Worm (Caenorhabditis elegans) whole organism, late embryonic: Measurements from ENCODE around the gene srh-231.
"Not testable (repeated sequence)": the region's sequence is repeated elsewhere in the genome, so short reads cannot be mapped to it uniquely, and the experiment has no call there.

ENCODE experiments used
- C08G9.2 ChIP-seq: sonication (generic microtip); optimal IDR thresholded peaks from 2 replicates; lab custom pipeline; 2016; ENCODE audit warnings: mild to moderate bottlenecking, missing genetic modification characterization, moderate library complexity, missing compliant biosample characterization
- F13H6.1 ChIP-seq: sonication (generic microtip); optimal IDR thresholded peaks from 2 replicates; lab custom pipeline; 2016; ENCODE audit warnings: missing genetic modification characterization, missing compliant biosample characterization
- K02D7.2 ChIP-seq: sonication (generic microtip); optimal IDR thresholded peaks from 2 replicates; lab custom pipeline; 2017; ENCODE audit warnings: mild to moderate bottlenecking, missing genetic modification characterization, missing compliant biosample characterization
- K09A11.1 ChIP-seq: sonication (generic microtip); optimal IDR thresholded peaks from 2 replicates; lab custom pipeline; 2017; ENCODE audit warnings: antibody characterized with exemption, mild to moderate bottlenecking, missing genetic modification characterization, missing compliant biosample characterization; ENCODE audit not compliant: insufficient read depth
- T23F11.4 ChIP-seq: fragments of 200-800 bp; sonication (Bioruptor generic); optimal IDR thresholded peaks from 2 replicates; lab custom pipeline; 2018; ENCODE audit warnings: mild to moderate bottlenecking, missing genetic modification characterization, missing compliant biosample characterization
- ahr-1 ChIP-seq: sonication (generic microtip); optimal IDR thresholded peaks from 2 replicates; lab custom pipeline; 2016; ENCODE audit warnings: missing genetic modification characterization, missing compliant biosample characterization
- ama-1 ChIP-seq: fragments of 150-350 bp; optimal IDR thresholded peaks from 2 replicates; lab custom pipeline; 2014
- ceh-18 ChIP-seq: sonication (generic microtip); optimal IDR thresholded peaks from 2 replicates; lab custom pipeline; 2016; ENCODE audit warnings: missing genetic modification characterization, missing compliant biosample characterization
- ceh-2 ChIP-seq: sonication (generic microtip); optimal IDR thresholded peaks from 2 replicates; lab custom pipeline; 2016; ENCODE audit warnings: missing genotype, missing genetic modification characterization, missing compliant biosample characterization
- ceh-22 ChIP-seq: sonication (generic microtip); optimal IDR thresholded peaks from 2 replicates; lab custom pipeline; 2017; ENCODE audit warnings: missing biosample characterization, missing genetic modification characterization
- ceh-31 ChIP-seq: sonication (generic microtip); optimal IDR thresholded peaks from 2 replicates; lab custom pipeline; 2016; ENCODE audit warnings: missing genetic modification characterization, missing compliant biosample characterization
- ceh-34 ChIP-seq: sonication (generic microtip); optimal IDR thresholded peaks from 2 replicates; lab custom pipeline; 2016; ENCODE audit warnings: mild to moderate bottlenecking, missing genetic modification characterization, missing compliant biosample characterization
- ceh-45 ChIP-seq: fragments of 200-800 bp; sonication (Bioruptor generic); IDR thresholded peaks from 2 replicates; pipeline ENCODE4 v1.3.6; 2022; ENCODE audit warnings: missing genetic modification reagents, missing genetic modification characterization, missing compliant biosample characterization
- ceh-48 ChIP-seq: sonication (generic microtip); optimal IDR thresholded peaks from 2 replicates; lab custom pipeline; 2016; ENCODE audit warnings: missing genetic modification characterization, inconsistent platforms, missing compliant biosample characterization
- che-1 ChIP-seq: sonication (generic microtip); optimal IDR thresholded peaks from 2 replicates; lab custom pipeline; 2016; ENCODE audit warnings: mild to moderate bottlenecking, missing genetic modification characterization, missing compliant biosample characterization
- ets-4 ChIP-seq: sonication (generic microtip); optimal IDR thresholded peaks from 2 replicates; lab custom pipeline; 2016; ENCODE audit warnings: missing genetic modification characterization, missing compliant biosample characterization
- eyg-1 ChIP-seq: sonication (generic microtip); optimal IDR thresholded peaks from 2 replicates; lab custom pipeline; 2016; ENCODE audit warnings: missing genotype, missing genetic modification characterization, missing compliant biosample characterization
- fax-1 ChIP-seq: sonication (generic microtip); optimal IDR thresholded peaks from 2 replicates; lab custom pipeline; 2016; ENCODE audit warnings: missing genotype, missing genetic modification characterization, missing compliant biosample characterization
- fkh-10 ChIP-seq: fragments of 150-350 bp; optimal IDR thresholded peaks from 2 replicates; lab custom pipeline; 2014; ENCODE audit warnings: missing biosample characterization, missing genetic modification reagents, missing genetic modification characterization
- hlh-6 ChIP-seq: sonication (generic microtip); optimal IDR thresholded peaks from 2 replicates; lab custom pipeline; 2016; ENCODE audit warnings: missing genotype, missing genetic modification characterization, missing compliant biosample characterization
- hlh-8 ChIP-seq: sonication (generic microtip); optimal IDR thresholded peaks from 2 replicates; lab custom pipeline; 2016; ENCODE audit warnings: missing genotype, missing genetic modification characterization, missing compliant biosample characterization
- lim-6 ChIP-seq: sonication (generic microtip); optimal IDR thresholded peaks from 2 replicates; lab custom pipeline; 2016; ENCODE audit warnings: missing genetic modification characterization, missing compliant biosample characterization
- lin-11 ChIP-seq: fragments of 200-800 bp; sonication (Bioruptor generic); optimal IDR thresholded peaks from 2 replicates; lab custom pipeline; 2018; ENCODE audit warnings: mild to moderate bottlenecking, missing genetic modification characterization, missing compliant biosample characterization
- madf-2 ChIP-seq: sonication (generic microtip); optimal IDR thresholded peaks from 2 replicates; lab custom pipeline; 2017; ENCODE audit warnings: missing genetic modification characterization, missing compliant biosample characterization
- mec-3 ChIP-seq: sonication (generic microtip); optimal IDR thresholded peaks from 2 replicates; lab custom pipeline; 2016; ENCODE audit warnings: borderline replicate concordance, missing genetic modification characterization, missing compliant biosample characterization
- nhr-11 ChIP-seq: fragments of 150-350 bp; optimal IDR thresholded peaks from 2 replicates; lab custom pipeline; 2014; ENCODE audit warnings: missing biosample characterization, missing genetic modification characterization
- npax-4 ChIP-seq: sonication (generic microtip); optimal IDR thresholded peaks from 2 replicates; lab custom pipeline; 2016; ENCODE audit warnings: missing genetic modification characterization, missing compliant biosample characterization
- pag-3 ChIP-seq: sonication (generic microtip); optimal IDR thresholded peaks from 2 replicates; lab custom pipeline; 2016; ENCODE audit warnings: missing compliant biosample characterization, missing genetic modification characterization, borderline replicate concordance
- pax-1 ChIP-seq: fragments of 150-350 bp; optimal IDR thresholded peaks from 2 replicates; lab custom pipeline; 2014; ENCODE audit warnings: missing biosample characterization, missing genetic modification characterization
- pha-4 ChIP-seq: fragments of 150-350 bp; optimal IDR thresholded peaks from 2 replicates; lab custom pipeline; 2018; ENCODE audit warnings: missing biosample characterization, missing genetic modification reagents, missing genetic modification characterization
- pros-1 ChIP-seq: fragments of 150-350 bp; optimal IDR thresholded peaks from 2 replicates; lab custom pipeline; 2014; ENCODE audit warnings: missing biosample characterization, missing genetic modification reagents, missing genetic modification characterization
- rnt-1 ChIP-seq: sonication (generic microtip); optimal IDR thresholded peaks from 2 replicates; lab custom pipeline; 2016; ENCODE audit warnings: missing genetic modification characterization, missing compliant biosample characterization
- syd-9 ChIP-seq: sonication (generic microtip); optimal IDR thresholded peaks from 2 replicates; lab custom pipeline; 2016; ENCODE audit warnings: mild to moderate bottlenecking, missing genetic modification characterization, moderate library complexity, missing compliant biosample characterization
- tbx-2 ChIP-seq: sonication (generic microtip); optimal IDR thresholded peaks from 2 replicates; lab custom pipeline; 2016; ENCODE audit warnings: missing genetic modification characterization, missing compliant biosample characterization
- ttx-3 ChIP-seq: sonication (generic microtip); optimal IDR thresholded peaks from 2 replicates; lab custom pipeline; 2016; ENCODE audit warnings: missing genetic modification reagents, missing genetic modification characterization, missing compliant biosample characterization
- unc-42 ChIP-seq: sonication (generic microtip); optimal IDR thresholded peaks from 2 replicates; lab custom pipeline; 2016; ENCODE audit warnings: missing genotype, missing genetic modification characterization, missing compliant biosample characterization
- unc-55 ChIP-seq: sonication (generic microtip); optimal IDR thresholded peaks from 2 replicates; lab custom pipeline; 2017; ENCODE audit warnings: missing biosample characterization, missing genetic modification reagents, missing genetic modification characterization
- zip-5 ChIP-seq: sonication (generic microtip); optimal IDR thresholded peaks from 2 replicates; lab custom pipeline; 2016; ENCODE audit warnings: missing genetic modification characterization, missing compliant biosample characterization

Gene srh-231

DNA sequence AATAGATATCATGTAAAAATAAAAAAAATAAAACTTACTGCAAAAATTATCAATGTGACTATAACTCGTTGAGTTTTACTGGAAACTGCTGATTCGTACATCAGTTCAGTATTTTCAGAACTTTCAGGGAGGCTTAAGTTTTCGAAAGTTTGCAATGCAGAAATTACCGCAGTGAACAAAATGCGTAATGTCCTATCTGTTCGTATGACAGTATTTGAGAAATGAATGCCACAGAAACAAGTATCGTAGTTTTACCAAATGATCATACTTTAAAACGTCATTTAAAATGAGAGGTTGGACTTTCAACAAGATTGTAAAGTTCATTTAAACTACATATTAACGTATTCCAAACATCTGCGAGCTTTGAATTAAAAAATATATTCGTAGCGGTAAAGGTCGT lies 4.6 kb upstream of the srh-231 start, which contains the start of gene C03G6.21:
C03G6.21 (minus strand) TSS at position 101 of the 400 bp plus-strand sequence.
- TF ChIP-seq T23F11.4 (GFP tag; lab: Kevin White, UChicago) = no peak
- TF ChIP-seq K02D7.2 (tag; lab: Kevin White, UChicago) = no peak
- no peak for TF ChIP-seq eyg-1 (tag; lab: Kevin White, UChicago)
- TF ChIP-seq ceh-48 (tag; lab: Kevin White, UChicago) = no peak
- TF ChIP-seq syd-9 (tag; lab: Kevin White, UChicago) = no peak
- no peak for TF ChIP-seq ttx-3 (tag; lab: Kevin White, UChicago)
- TF ChIP-seq F13H6.1 (tag; lab: Kevin White, UChicago) = no peak
- no peak for TF ChIP-seq K09A11.1 (tag; lab: Kevin White, UChicago)
- TF ChIP-seq ceh-34 (tag; lab: Kevin White, UChicago) = no peak
- TF ChIP-seq hlh-8 (tag; lab: Kevin White, UChicago) = no peak
- no peak for TF ChIP-seq lim-6 (tag; lab: Kevin White, UChicago)
- no peak for TF ChIP-seq nhr-11
- no peak for TF ChIP-seq hlh-6 (tag; lab: Kevin White, UChicago)
- no peak for TF ChIP-seq mec-3 (tag; lab: Kevin White, UChicago)
- no peak for TF ChIP-seq fax-1 (tag; lab: Kevin White, UChicago)
- no peak for TF ChIP-seq npax-4
- TF ChIP-seq fkh-10 = no peak
- TF ChIP-seq pros-1 = no peak
- no peak for TF ChIP-seq lin-11

- TF ChIP-seq ttx-3 (tag; lab: Kevin White, UChicago) (no peak), ceh-31 (tag; lab: Kevin White, UChicago) (no peak), hlh-6 (tag; lab: Kevin White, UChicago) (no peak), unc-42 (tag; lab: Kevin White, UChicago) (no peak), ets-4 (tag; lab: Kevin White, UChicago) (no peak), C08G9.2 (no peak), K02D7.2 (tag; lab: Kevin White, UChicago) (no peak)
- TF ChIP-seq, all 69 proteins: peak for 0
Measured at ce11 chrV:7355464-7355863, 3.4 kb upstream of the srh-231 start, which contains the start of gene tag-293. Gene tag-293, minus strand, starts transcription at chrV:7355564.

ce11 chrV:7353602-7354001 lies 1.6 kb upstream of the srh-231 start:
- TF ChIP-seq C08G9.2 = no peak
- no peak for TF ChIP-seq ceh-22
- TF ChIP-seq tbx-2 (tag; lab: Kevin White, UChicago) = no peak
- TF ChIP-seq unc-55 (GFP tag; lab: Kevin White, UChicago) = no peak
- no peak for TF ChIP-seq zip-5 (tag; lab: Kevin White, UChicago)
- TF ChIP-seq, all 69 proteins: peak for 0

- TF ChIP-seq ceh-45 (GFP tag; lab: Robert Waterston, UW) = no peak
- TF ChIP-seq rnt-1 = no peak
- TF ChIP-seq T23F11.4 (GFP tag; lab: Kevin White, UChicago) = no peak
- no peak for TF ChIP-seq mec-3 (tag; lab: Kevin White, UChicago)
- no peak for TF ChIP-seq ceh-18
- TF ChIP-seq ceh-2 (tag; lab: Kevin White, UChicago) = no peak
- TF ChIP-seq pha-4 = no peak
- no peak for TF ChIP-seq ama-1 (lab: Kevin White, UChicago)
- no peak for TF ChIP-seq pax-1
- no peak for TF ChIP-seq pag-3 (tag; lab: Kevin White, UChicago)
- TF ChIP-seq madf-2 (tag; lab: Kevin White, UChicago) = no peak
Measured at ce11 chrV:7349541-7349940, 2.5 kb downstream of the srh-231 start, which contains the start of gene nhr-149. Gene nhr-149, minus strand, starts transcription at chrV:7349641.

- TF ChIP-seq che-1, K02D7.2, ahr-1 (tag; lab: Kevin White, UChicago): not testable (repeated sequence)
Measured at ce11 chrV:7345494-7345893, 6.5 kb downstream of the srh-231 start, which contains the start of gene nhr-147. Gene nhr-147, plus strand, starts transcription at chrV:7345794.
